Fruit fly (Drosophila melanogaster) Kc167 (cell line): ENCODE results near the gene Sema1a.

Source experiments
- Sin3A ChIP-seq: fragments of >200 bp; optimal IDR thresholded peaks from 2 replicates; lab custom pipeline; 2018; ENCODE audit warnings: missing external identifiers
- psq ChIP-seq: fragments of >200 bp; optimal IDR thresholded peaks from 2 replicates; lab custom pipeline; 2017; ENCODE audit warnings: missing external identifiers

DNA sequence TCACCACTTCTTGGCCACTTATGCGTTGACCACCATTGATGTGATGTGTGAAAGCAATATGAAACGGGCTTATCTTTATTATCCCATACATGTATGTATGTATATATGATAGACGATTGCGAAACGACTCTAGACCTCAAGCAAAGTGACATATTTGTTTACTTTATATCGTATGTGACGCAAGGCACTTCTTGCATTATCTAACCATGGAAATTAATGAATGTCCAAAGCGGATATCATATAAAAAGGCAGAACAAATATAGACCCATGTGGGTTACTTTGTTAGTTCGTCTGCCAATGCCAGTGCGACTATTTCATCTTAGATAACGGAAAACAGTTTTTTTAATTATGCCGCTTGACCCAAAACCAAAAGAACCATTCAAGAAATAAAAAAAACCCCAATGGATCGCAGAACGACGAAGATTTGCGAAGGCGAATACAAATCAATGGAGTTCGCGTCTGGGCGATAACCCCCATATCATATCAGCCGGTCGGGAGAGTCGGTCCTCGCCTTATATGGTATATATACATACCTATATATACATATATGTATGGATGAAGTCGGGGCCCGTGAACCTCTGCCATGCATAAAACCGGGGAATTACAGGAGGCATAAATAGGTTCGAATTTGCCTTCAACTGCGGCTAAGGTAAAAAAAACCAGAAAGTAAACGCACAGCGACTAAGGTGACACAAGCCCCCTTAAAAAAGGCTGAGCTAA lies 161.1 kb downstream of the Sema1a start:
- TF ChIP-seq psq (lab: Kevin White, UChicago) (no peak), Sin3A (no peak)
